Worm (Caenorhabditis elegans) whole organism, late embryonic: ENCODE results near the gene C05C10.2.

Experiments
- dmd-4 ChIP-seq: sonication (generic microtip); optimal IDR thresholded peaks from 2 replicates; lab custom pipeline; 2016; ENCODE audit warnings: borderline replicate concordance, missing genetic modification characterization, missing compliant biosample characterization
- nfya-1 ChIP-seq: sonication (generic microtip); optimal IDR thresholded peaks from 2 replicates; lab custom pipeline; 2017; ENCODE audit warnings: missing genetic modification characterization, mild to moderate bottlenecking, missing compliant biosample characterization, antibody characterized with exemption, moderate library complexity
- pha-4 ChIP-seq: fragments of 150-350 bp; optimal IDR thresholded peaks from 2 replicates; lab custom pipeline; 2018; ENCODE audit warnings: missing biosample characterization, missing genetic modification reagents, missing genetic modification characterization

DNA sequence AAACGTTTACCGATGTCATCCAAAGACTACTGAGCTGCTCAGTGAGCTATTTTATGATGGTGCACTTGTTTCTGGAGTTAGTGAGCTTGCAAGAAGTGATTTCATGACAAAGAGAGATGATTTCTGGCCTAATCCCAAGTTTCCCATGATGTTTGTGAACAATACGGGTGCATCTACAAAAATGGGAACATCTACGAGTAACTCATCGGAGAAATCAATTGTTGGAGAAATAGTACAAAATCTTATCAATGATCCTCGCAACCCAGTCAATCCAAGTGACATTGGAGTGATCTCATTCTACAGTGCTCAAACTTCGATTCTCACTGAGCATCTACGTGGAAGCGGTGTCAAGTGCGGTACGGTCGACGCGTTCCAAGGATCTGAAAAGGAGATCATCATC lies 6.5 kb downstream of the C05C10.2 start:
- TF ChIP-seq dmd-4 (tag; lab: Kevin White, UChicago) = no peak
- no peak for TF ChIP-seq nfya-1 (tag; lab: Kevin White, UChicago)
- TF ChIP-seq pha-4 (tag; lab: Kevin White, UChicago) = no peak
